Worm (Caenorhabditis elegans): ENCODE results near the gene msd-4.

The msd-4 gene

DNA sequence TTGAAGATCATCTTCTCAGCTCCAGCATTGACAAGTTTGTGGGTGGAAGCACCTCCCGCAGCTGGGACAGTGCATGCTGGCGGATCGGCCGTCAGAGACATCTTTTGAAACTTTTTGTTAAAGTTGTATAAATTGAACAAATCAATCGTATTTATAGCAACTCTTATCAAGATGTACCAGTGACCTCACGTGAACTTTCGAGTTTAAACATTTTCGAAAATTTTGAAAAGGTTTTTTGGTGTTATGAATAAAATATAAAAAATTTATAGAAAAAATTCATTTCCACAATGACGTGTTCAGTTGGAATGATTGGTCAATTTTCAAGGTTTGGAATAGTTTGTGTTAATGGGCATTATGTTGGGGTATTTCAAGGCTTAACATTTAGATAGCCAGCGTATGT, at the start of gene msd-4, which contains the start of gene C35D10.3:
msd-4 (minus strand) TSS at position 101 of the 400 bp plus-strand sequence.
C35D10.3 (plus strand) TSS at position 279 of the 400 bp plus-strand sequence.
- no peak for TF ChIP-seq mec-3 (tag; optimal IDR thresholded peaks at IDR 0.05; ENCODE audit: borderline replicate concordance)
- TF ChIP-seq ama-1 (optimal IDR thresholded peaks at IDR 0.05), result no peak
- no peak for TF ChIP-seq ceh-6 (GFP tag; optimal IDR thresholded peaks at IDR 0.05)
- no peak for TF ChIP-seq unc-55 (GFP tag; optimal IDR thresholded peaks at IDR 0.05)
- no peak for TF ChIP-seq sox-2 (GFP tag; IDR thresholded peaks at IDR 0.05)
- no peak for TF ChIP-seq F13H6.1 (tag; optimal IDR thresholded peaks at IDR 0.05)
- TF ChIP-seq lin-11 (tag; optimal IDR thresholded peaks at IDR 0.05), result no peak
- no peak for TF ChIP-seq hlh-15 (tag; optimal IDR thresholded peaks at IDR 0.05)
- no peak for TF ChIP-seq pqm-1 (tag; optimal IDR thresholded peaks at IDR 0.05)
- no peak for TF ChIP-seq hlh-6 (tag; optimal IDR thresholded peaks at IDR 0.05)
- TF ChIP-seq hlh-30 (tag; optimal IDR thresholded peaks at IDR 0.05; ENCODE audit: insufficient read depth), result no peak
- TF ChIP-seq fax-1 (tag; optimal IDR thresholded peaks at IDR 0.05), result no peak
- no peak for TF ChIP-seq ztf-16 (tag; optimal IDR thresholded peaks at IDR 0.05)
- TF ChIP-seq ceh-14 (tag; optimal IDR thresholded peaks at IDR 0.05), result no peak
- no peak for TF ChIP-seq rnt-1 (tag; optimal IDR thresholded peaks at IDR 0.05)
- no peak for TF ChIP-seq C38D4.7 (GFP tag; optimal IDR thresholded peaks at IDR 0.05)
- TF ChIP-seq zip-5 (tag; optimal IDR thresholded peaks at IDR 0.05), result no peak
- TF ChIP-seq unc-86 (tag; optimal IDR thresholded peaks at IDR 0.05), result no peak
- TF ChIP-seq ttx-3 (tag; optimal IDR thresholded peaks at IDR 0.05), result no peak
- TF ChIP-seq nhr-232 (tag; optimal IDR thresholded peaks at IDR 0.05), result no peak

DNA sequence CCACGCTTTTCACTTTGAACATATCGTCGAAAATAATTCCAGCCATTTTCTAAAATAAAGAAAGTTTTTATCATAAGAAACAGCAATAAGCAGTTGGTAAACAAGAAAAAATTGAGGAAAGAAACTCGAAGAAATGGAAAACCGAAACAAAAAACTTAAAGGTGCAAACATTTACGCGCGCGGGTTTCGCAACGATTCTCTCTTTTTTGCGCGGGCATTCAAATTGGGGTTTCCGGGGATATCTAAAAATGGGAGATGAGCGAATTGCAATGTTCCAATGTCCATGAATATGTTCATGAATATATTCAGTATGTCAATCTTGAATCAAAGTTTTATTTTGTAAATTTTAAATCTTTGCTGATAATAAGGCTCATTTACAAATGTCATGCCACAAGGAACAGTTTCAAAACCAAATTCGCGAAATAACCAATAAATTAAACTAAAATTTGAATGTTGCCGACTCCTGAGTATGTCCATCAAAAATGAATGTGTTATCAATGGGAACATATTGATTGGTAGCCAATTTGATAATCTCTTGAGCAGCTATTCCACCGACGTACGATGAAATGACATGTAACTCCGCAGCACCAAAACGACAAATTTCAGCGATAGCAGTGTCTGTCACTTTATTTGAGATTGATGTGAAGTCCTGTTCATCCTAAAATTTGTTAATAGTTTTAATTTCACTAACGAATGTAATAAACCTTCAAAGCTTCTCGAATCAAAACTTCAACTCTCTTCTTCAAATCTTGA, 49.6 kb upstream of the msd-4 start, which contains the start of gene rpb-8:
rpb-8 (minus strand) TSS at position 49 of the 753 bp plus-strand sequence.
- no peak for TF ChIP-seq unc-55 (GFP tag; optimal IDR thresholded peaks at IDR 0.05)
- no peak for TF ChIP-seq elt-4 (tag; optimal IDR thresholded peaks at IDR 0.05)
- no peak for TF ChIP-seq ztf-16 (tag; optimal IDR thresholded peaks at IDR 0.05)
- TF ChIP-seq sox-2 (GFP tag; IDR thresholded peaks at IDR 0.05), result no peak
- TF ChIP-seq ahr-1 (tag; optimal IDR thresholded peaks at IDR 0.05), result no peak
- no peak for TF ChIP-seq hlh-30 (tag; optimal IDR thresholded peaks at IDR 0.05; ENCODE audit: insufficient read depth)
- TF ChIP-seq pag-3 (tag; optimal IDR thresholded peaks at IDR 0.05; ENCODE audit: borderline replicate concordance), result no peak
- no peak for TF ChIP-seq dve-1 (tag; optimal IDR thresholded peaks at IDR 0.05)
- peak; percentile 46 for TF ChIP-seq nfya-1 (tag; optimal IDR thresholded peaks at IDR 0.05)
- no peak for TF ChIP-seq ceh-2 (tag; optimal IDR thresholded peaks at IDR 0.05)
- TF ChIP-seq Y22D7AL.16 (tag; optimal IDR thresholded peaks at IDR 0.05), result no peak
- TF ChIP-seq unc-42 (tag; optimal IDR thresholded peaks at IDR 0.05), result peak; percentile 15
- no peak for TF ChIP-seq ceh-14 (tag; optimal IDR thresholded peaks at IDR 0.05)
- TF ChIP-seq ets-4 (tag; optimal IDR thresholded peaks at IDR 0.05), result no peak
- TF ChIP-seq ceh-31 (tag; optimal IDR thresholded peaks at IDR 0.05), result peak; percentile 41
- no peak for TF ChIP-seq ceh-48 (tag; optimal IDR thresholded peaks at IDR 0.05)
- no peak for TF ChIP-seq lim-6 (tag; optimal IDR thresholded peaks at IDR 0.05)
- TF ChIP-seq ama-1 (optimal IDR thresholded peaks at IDR 0.05), result no peak
- TF ChIP-seq ceh-34 (tag; optimal IDR thresholded peaks at IDR 0.05), result no peak
- no peak for TF ChIP-seq nhr-232 (tag; optimal IDR thresholded peaks at IDR 0.05)
- no peak for TF ChIP-seq mec-3 (tag; optimal IDR thresholded peaks at IDR 0.05; ENCODE audit: borderline replicate concordance)
- no peak for TF ChIP-seq ceh-22 (tag; optimal IDR thresholded peaks at IDR 0.05)
- no peak for TF ChIP-seq fkh-6 (tag; optimal IDR thresholded peaks at IDR 0.05)
- no peak for TF ChIP-seq pat-9 (tag; optimal IDR thresholded peaks at IDR 0.05)
- TF ChIP-seq fax-1 (tag; optimal IDR thresholded peaks at IDR 0.05), result no peak

DNA sequence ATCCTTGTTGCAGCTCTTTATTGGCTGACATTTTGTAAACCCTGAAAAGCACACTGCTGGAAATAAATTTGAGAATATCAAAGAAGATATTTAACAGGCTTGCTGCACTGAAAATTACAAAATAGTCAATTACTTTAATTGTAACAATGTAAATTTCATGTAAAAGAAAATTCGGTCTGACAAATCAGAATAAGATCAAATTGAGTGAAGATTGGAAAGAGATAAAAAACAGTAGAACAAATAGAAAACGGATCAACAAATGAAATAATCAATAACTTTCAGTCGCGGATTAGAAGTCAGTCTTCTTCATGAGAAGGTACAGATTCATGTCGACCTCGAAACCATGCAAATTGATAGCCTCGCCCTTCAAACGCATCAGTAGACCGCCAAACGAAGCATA, 48.5 kb upstream of the msd-4 start, which contains the start of gene rars-1:
rars-1 (minus strand) TSS at position 101 of the 400 bp plus-strand sequence.
- no peak for TF ChIP-seq dmd-4 (tag; optimal IDR thresholded peaks at IDR 0.05; ENCODE audit: borderline replicate concordance)
- TF ChIP-seq K02D7.2 (tag; optimal IDR thresholded peaks at IDR 0.05), result no peak
- TF ChIP-seq ceh-31 (tag; optimal IDR thresholded peaks at IDR 0.05), result no peak
- TF ChIP-seq T23F11.4 (GFP tag; optimal IDR thresholded peaks at IDR 0.05), result no peak
- no peak for TF ChIP-seq unc-42 (tag; optimal IDR thresholded peaks at IDR 0.05)
- no peak for TF ChIP-seq ceh-34 (tag; optimal IDR thresholded peaks at IDR 0.05)
